5 fruit fly cellular contexts compared by ENCODE assay signal in the genomic region with DNA sequence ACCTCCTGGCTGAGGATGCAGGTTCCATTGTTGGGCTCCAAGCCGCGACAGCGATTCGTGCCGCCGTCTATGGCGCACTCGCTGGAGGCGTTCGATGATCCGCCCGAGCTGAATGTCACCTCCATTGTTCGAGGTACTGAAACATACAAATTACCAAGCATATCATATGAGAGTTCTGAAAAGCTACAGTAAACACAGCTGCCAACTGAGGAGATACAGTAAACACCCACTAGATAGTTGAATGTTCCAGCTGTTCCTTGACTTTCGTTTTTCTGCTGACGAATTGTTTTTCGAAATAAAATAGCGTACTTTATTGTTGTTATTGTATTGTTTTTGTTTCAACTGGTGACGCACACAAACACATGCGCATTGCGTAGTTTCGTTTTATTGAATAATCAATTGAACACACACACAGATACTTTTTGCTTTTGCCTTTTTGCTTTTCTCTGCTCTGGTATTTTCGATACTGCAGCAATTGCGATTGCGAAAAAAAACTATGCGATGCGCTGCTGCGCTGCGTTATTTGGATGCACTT.
A peak's percentile ranks its signal among the peaks of the same experiment; 100 is the strongest.
TF ChIP-seq lines count a peak whose summit lies in the region.

No protein-coding gene starts in this region.

- TF ChIP-seq CTCF in whole organism, embryonic (GFP tag; optimal IDR thresholded peaks at IDR 0.05; lab: Kevin White, UChicago): no peak

TF ChIP-seq in whole organism, adult, 20 proteins besides CTCF, POLR2A, EP300 and RAD21 (continues in another document):
- TF ChIP-seq CG33017 (tag; optimal IDR thresholded peaks at IDR 0.05; lab: Kevin White, UChicago) (no peak), pad (GFP tag; optimal IDR thresholded peaks at IDR 0.05; lab: Kevin White, UChicago) (no peak), Crg-1 (GFP tag; optimal IDR thresholded peaks at IDR 0.05; lab: Kevin White, UChicago) (no peak), CG11617 (GFP tag; optimal IDR thresholded peaks at IDR 0.05; lab: Kevin White, UChicago) (no peak), toe (GFP tag; optimal IDR thresholded peaks at IDR 0.05; lab: Kevin White, UChicago) (no peak), bab1 (GFP tag; optimal IDR thresholded peaks at IDR 0.05; lab: Kevin White, UChicago) (no peak), cic (GFP tag; optimal IDR thresholded peaks at IDR 0.05; lab: Kevin White, UChicago) (peak; percentile 75), CG5204 (GFP tag; optimal IDR thresholded peaks at IDR 0.05; lab: Kevin White, UChicago) (no peak), kay (GFP tag; lab: Kevin White, UChicago; ENCODE audit: borderline replicate concordance) (peak; percentile 97), CG7045 (GFP tag; optimal IDR thresholded peaks at IDR 0.05; lab: Kevin White, UChicago) (no peak), CG7101 (tag; optimal IDR thresholded peaks at IDR 0.05; lab: Kevin White, UChicago) (no peak), CG1620 (GFP tag; optimal IDR thresholded peaks at IDR 0.05; lab: Kevin White, UChicago) (no peak), Mnt (GFP tag; optimal IDR thresholded peaks at IDR 0.05; lab: Kevin White, UChicago) (no peak), Clk (GFP tag; optimal IDR thresholded peaks at IDR 0.05; lab: Kevin White, UChicago) (no peak), tj (GFP tag; optimal IDR thresholded peaks at IDR 0.05; lab: Kevin White, UChicago) (peak; percentile 85), ovo (GFP tag; optimal IDR thresholded peaks at IDR 0.05; lab: Kevin White, UChicago) (no peak), CG14711 (tag; optimal IDR thresholded peaks at IDR 0.05; lab: Kevin White, UChicago) (no peak), CG12768 (GFP tag; optimal IDR thresholded peaks at IDR 0.05; lab: Kevin White, UChicago) (no peak)

TF ChIP-seq in whole organism, embryonic, 481 proteins besides CTCF, POLR2A, EP300 and RAD21 (continues in another document):
- no peak for TF ChIP-seq Jarid2 (GFP tag; optimal IDR thresholded peaks at IDR 0.05; lab: Kevin White, UChicago)
- peak; percentile 84 for TF ChIP-seq cg (GFP tag; optimal IDR thresholded peaks at IDR 0.05; lab: Kevin White, UChicago)
- no peak for TF ChIP-seq Blimp-1 (GFP tag; optimal IDR thresholded peaks at IDR 0.05; lab: Kevin White, UChicago)
- TF ChIP-seq CG18476 (GFP tag; optimal IDR thresholded peaks at IDR 0.05; lab: Kevin White, UChicago): no peak
- no peak for TF ChIP-seq unc-4 (GFP tag; IDR thresholded peaks at IDR 0.05; lab: Robert Waterston, UW; ENCODE audit: partially characterized antibody)
- TF ChIP-seq phol (tag; optimal IDR thresholded peaks at IDR 0.05; lab: Kevin White, UChicago): no peak
- TF ChIP-seq grau (tag; optimal IDR thresholded peaks at IDR 0.05; lab: Kevin White, UChicago): peak; percentile 83
- TF ChIP-seq CG9727 (GFP tag; optimal IDR thresholded peaks at IDR 0.05; lab: Kevin White, UChicago): no peak
- no peak for TF ChIP-seq CG3838 (GFP tag; optimal IDR thresholded peaks at IDR 0.05; lab: Kevin White, UChicago)
- TF ChIP-seq dm (GFP tag; optimal IDR thresholded peaks at IDR 0.05; lab: Kevin White, UChicago): no peak
- no peak for TF ChIP-seq fd3F (GFP tag; optimal IDR thresholded peaks at IDR 0.05; lab: Kevin White, UChicago)
- no peak for TF ChIP-seq Oaz (GFP tag; IDR thresholded peaks at IDR 0.05; lab: Robert Waterston, UW)
- no peak for TF ChIP-seq Spps (tag; optimal IDR thresholded peaks at IDR 0.05; lab: Kevin White, UChicago)
- TF ChIP-seq dysf (GFP tag; IDR thresholded peaks at IDR 0.05; lab: Robert Waterston, UW): no peak
- no peak for TF ChIP-seq gem (tag; optimal IDR thresholded peaks at IDR 0.05; lab: Kevin White, UChicago)
- no peak for TF ChIP-seq CG32767 (GFP tag; IDR thresholded peaks at IDR 0.05; lab: Robert Waterston, UW)
- TF ChIP-seq CG7745 (tag; optimal IDR thresholded peaks at IDR 0.05; lab: Kevin White, UChicago): no peak
- TF ChIP-seq wek (GFP tag; optimal IDR thresholded peaks at IDR 0.05; lab: Kevin White, UChicago): peak; percentile 57

TF ChIP-seq in whole organism, prepupa, 60 proteins besides CTCF, POLR2A, EP300 and RAD21:
- peak; percentile 77 for TF ChIP-seq CG6276 (GFP tag; optimal IDR thresholded peaks at IDR 0.05; lab: Kevin White, UChicago)
- peak; percentile 5 for TF ChIP-seq CG16779 (tag; optimal IDR thresholded peaks at IDR 0.05; lab: Kevin White, UChicago)
- no peak for TF ChIP-seq achi (GFP tag; optimal IDR thresholded peaks at IDR 0.05; lab: Kevin White, UChicago)
- TF ChIP-seq CG1621 (tag; optimal IDR thresholded peaks at IDR 0.05; lab: Kevin White, UChicago): no peak

TF ChIP-seq in whole organism, pupa, 21 proteins besides CTCF, POLR2A, EP300 and RAD21:
- TF ChIP-seq Snoo (tag; optimal IDR thresholded peaks at IDR 0.05; lab: Kevin White, UChicago) (no peak), CG14655 (GFP tag; optimal IDR thresholded peaks at IDR 0.05; lab: Kevin White, UChicago) (no peak), EcR (GFP tag; optimal IDR thresholded peaks at IDR 0.05; lab: Kevin White, UChicago) (peak; percentile 39)

TF ChIP-seq in whole organism, wandering third instar larva, 38 proteins besides CTCF, POLR2A, EP300 and RAD21:
- TF ChIP-seq Dfd (GFP tag; optimal IDR thresholded peaks at IDR 0.05; lab: Kevin White, UChicago) (no peak), Hr83 (GFP tag; optimal IDR thresholded peaks at IDR 0.05; lab: Kevin White, UChicago; ENCODE audit: poor library complexity, severe bottlenecking) (peak; percentile 86), CG9705 (GFP tag; optimal IDR thresholded peaks at IDR 0.05; lab: Kevin White, UChicago) (peak; percentile 3)
